Worm (Caenorhabditis elegans): ENCODE data around the gene ZK666.4.
A peak's percentile ranks its signal among the peaks of the same experiment; 100 is the strongest.

ZK666.4 gene

ce11 chrII:10507906-10508305 is 30.8 kb downstream of the ZK666.4 start:
- TF ChIP-seq lsy-2 (tag; optimal IDR thresholded peaks at IDR 0.05) (no peak), sem-4 (tag; optimal IDR thresholded peaks at IDR 0.05) (no peak), nhr-129 (tag; optimal IDR thresholded peaks at IDR 0.05) (no peak), unc-39 (tag; optimal IDR thresholded peaks at IDR 0.05) (no peak), ztf-4 (tag; optimal IDR thresholded peaks at IDR 0.05) (no peak), ZK546.5 (tag; optimal IDR thresholded peaks at IDR 0.05) (no peak), ceh-82 (tag; optimal IDR thresholded peaks at IDR 0.05) (no peak), mab-5 (tag; optimal IDR thresholded peaks at IDR 0.05) (no peak), R02D3.7 (tag; optimal IDR thresholded peaks at IDR 0.05) (no peak), C34F6.9 (tag; optimal IDR thresholded peaks at IDR 0.05) (no peak), mdl-1 (tag; optimal IDR thresholded peaks at IDR 0.05) (no peak), ztf-11 (tag; optimal IDR thresholded peaks at IDR 0.05) (no peak), mbf-1 (tag; optimal IDR thresholded peaks at IDR 0.05) (no peak), peb-1 (tag; optimal IDR thresholded peaks at IDR 0.05) (no peak), blmp-1 (tag; optimal IDR thresholded peaks at IDR 0.05; ENCODE audit: insufficient read depth) (no peak), fos-1 (tag; optimal IDR thresholded peaks at IDR 0.05) (no peak)

ce11 chrII:10509746-10510145 is 32.7 kb downstream of the ZK666.4 start, which contains the start of gene F59B10.2:
Gene F59B10.2 (minus strand): TSS chrII:10509846.
- TF ChIP-seq crh-2 (tag; optimal IDR thresholded peaks at IDR 0.05): no peak

ce11 chrII:10510242-10510641 is 33.2 kb downstream of the ZK666.4 start, which contains the start of gene F59B10.3:
Gene F59B10.3 (plus strand): TSS chrII:10510542.
- TF ChIP-seq crh-2 (tag; optimal IDR thresholded peaks at IDR 0.05) (no peak), F13H6.1 (tag; optimal IDR thresholded peaks at IDR 0.05) (peak; percentile 25)

- TF ChIP-seq ama-1 (optimal IDR thresholded peaks at IDR 0.05): no peak
- TF ChIP-seq lsy-2 (tag; optimal IDR thresholded peaks at IDR 0.05): no peak
- no peak for TF ChIP-seq unc-39 (tag; optimal IDR thresholded peaks at IDR 0.05)
- TF ChIP-seq dmd-4 (tag; optimal IDR thresholded peaks at IDR 0.05): no peak
- no peak for TF ChIP-seq ceh-16 (tag; optimal IDR thresholded peaks at IDR 0.05)
- TF ChIP-seq nhr-12 (tag; optimal IDR thresholded peaks at IDR 0.05): no peak
- no peak for TF ChIP-seq elt-1 (tag; optimal IDR thresholded peaks at IDR 0.05)
- TF ChIP-seq lin-39 (tag; optimal IDR thresholded peaks at IDR 0.05): no peak
- TF ChIP-seq fos-1 (tag; optimal IDR thresholded peaks at IDR 0.05): no peak
- no peak for TF ChIP-seq crh-2 (tag; optimal IDR thresholded peaks at IDR 0.05)
- no peak for TF ChIP-seq R02D3.7 (tag; optimal IDR thresholded peaks at IDR 0.05)
- TF ChIP-seq unc-62 (GFP tag; optimal IDR thresholded peaks at IDR 0.05): no peak
- no peak for TF ChIP-seq mdl-1 (tag; optimal IDR thresholded peaks at IDR 0.05)
Measured at ce11 chrII:10513377-10513776, 36.3 kb downstream of the ZK666.4 start.

ce11 chrII:10515422-10515821 is 38.4 kb downstream of the ZK666.4 start:
- TF ChIP-seq lin-39 (tag; optimal IDR thresholded peaks at IDR 0.05) (no peak), fos-1 (tag; optimal IDR thresholded peaks at IDR 0.05) (peak; percentile 12), sma-9 (GFP tag; optimal IDR thresholded peaks at IDR 0.05) (peak; percentile 50), sma-9 (tag; optimal IDR thresholded peaks at IDR 0.05) (no peak), sma-3 (GFP tag; optimal IDR thresholded peaks at IDR 0.05) (peak; percentile 64), nhr-129 (tag; optimal IDR thresholded peaks at IDR 0.05) (peak; percentile 20)

- TF ChIP-seq nhr-25 (tag; optimal IDR thresholded peaks at IDR 0.05) (peak; percentile 17), nhr-6 (tag; optimal IDR thresholded peaks at IDR 0.05) (no peak), sma-9 (GFP tag; optimal IDR thresholded peaks at IDR 0.05) (peak; percentile 10), sma-9 (tag; optimal IDR thresholded peaks at IDR 0.05) (no peak), blmp-1 (tag; optimal IDR thresholded peaks at IDR 0.05; ENCODE audit: insufficient read depth) (peak; percentile 58), nhr-11 (tag; optimal IDR thresholded peaks at IDR 0.05) (no peak), unc-62 (GFP tag; optimal IDR thresholded peaks at IDR 0.05) (no peak), nhr-129 (tag; optimal IDR thresholded peaks at IDR 0.05) (peak; percentile 41)
Measured at ce11 chrII:10516375-10516774, 39.3 kb downstream of the ZK666.4 start.

- TF ChIP-seq crh-2 (tag; optimal IDR thresholded peaks at IDR 0.05) (no peak), zag-1 (tag; optimal IDR thresholded peaks at IDR 0.05) (no peak), gmeb-1 (tag; optimal IDR thresholded peaks at IDR 0.05) (no peak), ztf-4 (tag; optimal IDR thresholded peaks at IDR 0.05) (no peak)
Measured at ce11 chrII:10519017-10519416, 42.0 kb downstream of the ZK666.4 start, which contains the start of gene F59B10.4. Gene F59B10.4 (minus strand): TSS chrII:10519117.
